Worm (Caenorhabditis elegans): Measurements from ENCODE around the gene C35D10.1.

DNA sequence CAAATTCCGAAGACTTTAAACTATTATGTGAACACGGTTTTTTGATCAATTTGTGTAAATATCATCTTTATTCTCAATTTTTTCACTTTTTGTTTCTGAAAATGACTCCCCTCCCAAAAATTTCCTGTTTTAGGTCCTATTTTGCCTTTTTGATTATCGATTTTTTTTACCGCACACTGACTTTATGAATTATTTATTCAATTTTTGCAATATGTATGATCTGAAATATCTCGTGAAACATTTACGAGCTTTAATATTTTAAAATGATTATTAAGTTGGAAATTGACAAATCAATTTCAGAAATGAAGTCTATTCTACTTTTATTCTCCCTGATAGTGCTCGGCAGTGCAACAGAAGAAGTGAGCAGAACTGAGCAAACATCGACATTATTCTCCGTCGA is at the start of gene C35D10.1:
- no peak for TF ChIP-seq flt-1 (GFP tag; IDR thresholded peaks at IDR 0.05)
- no peak for TF ChIP-seq ztf-29 (GFP tag; IDR thresholded peaks at IDR 0.05)
- no peak for TF ChIP-seq klf-2 (GFP tag; conservative IDR thresholded peaks at IDR 0.05)
- TF ChIP-seq T22C8.4 (GFP tag; IDR thresholded peaks at IDR 0.05) = no peak
- no peak for TF ChIP-seq ref-1 (GFP tag; conservative IDR thresholded peaks at IDR 0.05)

All from whole organism, midembryonic.